Fruit fly (Drosophila melanogaster) whole organism, prepupa: ENCODE measurements around the gene CG34011.

ENCODE experiments used
- Blimp-1 ChIP-seq: fragments of 200-800 bp; sonication (Bioruptor generic); optimal IDR thresholded peaks from 3 replicates; lab custom pipeline; 2017; ENCODE audit warnings: missing biosample characterization, missing genetic modification characterization, mild to moderate bottlenecking, moderate library complexity, missing genetic modification reagents
- CG6854 ChIP-seq: fragments of 200-800 bp; sonication (Bioruptor generic); optimal IDR thresholded peaks from 2 replicates; lab custom pipeline; 2017; ENCODE audit warnings: missing biosample characterization, mild to moderate bottlenecking, missing genetic modification characterization
- eg ChIP-seq: fragments of 200-800 bp; sonication (Bioruptor generic); IDR thresholded peaks from 3 replicates; pipeline ENCODE4 v1.3.6; 2022; ENCODE audit warnings: missing biosample characterization, missing genetic modification characterization

- no peak for TF ChIP-seq Blimp-1 (GFP tag; lab: Kevin White, UChicago)
- TF ChIP-seq eg: no peak
- no peak for TF ChIP-seq CG6854 (GFP tag; lab: Kevin White, UChicago)
Measured at dm6 chr2L:5748188-5748587, 31.7 kb downstream of the CG34011 start.
